Worm (Caenorhabditis elegans) whole organism, young adult: ENCODE data around the gene C06E2.1.

Source experiments
- B0019.2 ChIP-seq: fragments of 200-800 bp; sonication (Bioruptor generic); conservative IDR thresholded peaks from 2 replicates; pipeline ENCODE4 v1.3.6; 2022; ENCODE audit warnings: missing genetic modification reagents, missing genetic modification characterization, missing compliant biosample characterization
- B0035.1 ChIP-seq: sonication (generic microtip); optimal IDR thresholded peaks from 2 replicates; lab custom pipeline; 2016; ENCODE audit warnings: missing genetic modification characterization, mild to moderate bottlenecking, missing compliant biosample characterization, missing genotype, missing genetic modification reagents
- B0261.1 ChIP-seq: sonication (generic microtip); optimal IDR thresholded peaks from 2 replicates; lab custom pipeline; 2016; ENCODE audit warnings: mild to moderate bottlenecking, missing genetic modification characterization, moderate library complexity, missing compliant biosample characterization
- D2030.7 ChIP-seq: fragments of 200-800 bp; sonication (Bioruptor generic); IDR thresholded peaks from 2 replicates; pipeline ENCODE4 v1.3.6; 2022; ENCODE audit warnings: missing genetic modification reagents, missing genetic modification characterization, missing compliant biosample characterization
- F37B4.10 ChIP-seq: fragments of 200-800 bp; sonication (Bioruptor generic); IDR thresholded peaks from 2 replicates; pipeline ENCODE4 v1.3.6; 2022; ENCODE audit warnings: missing genetic modification characterization, missing compliant biosample characterization
- F39B2.1 ChIP-seq: fragments of 200-800 bp; sonication (Bioruptor generic); IDR thresholded peaks from 2 replicates; pipeline ENCODE4 v1.3.6; 2022; ENCODE audit warnings: missing genetic modification reagents, missing genetic modification characterization, missing compliant biosample characterization
- F49E8.2 ChIP-seq: sonication (generic microtip); optimal IDR thresholded peaks from 3 replicates; lab custom pipeline; 2017; ENCODE audit warnings: missing genetic modification characterization, mild to moderate bottlenecking, missing compliant biosample characterization, antibody characterized with exemption, moderate library complexity; ENCODE audit not compliant: insufficient read depth
- K12H6.12 ChIP-seq: fragments of 200-800 bp; sonication (Bioruptor generic); optimal IDR thresholded peaks from 2 replicates; lab custom pipeline; 2018; ENCODE audit warnings: mild to moderate bottlenecking, missing genetic modification characterization, missing compliant biosample characterization
- T26A5.8 ChIP-seq: sonication (generic microtip); optimal IDR thresholded peaks from 2 replicates; lab custom pipeline; 2016; ENCODE audit warnings: missing genetic modification characterization, missing compliant biosample characterization
- Y56A3A.18 ChIP-seq: fragments of 200-800 bp; sonication (Bioruptor generic); IDR thresholded peaks from 2 replicates; pipeline ENCODE4 v1.3.6; 2022; ENCODE audit warnings: missing genetic modification reagents, missing genetic modification characterization, missing compliant biosample characterization
- akir-1 ChIP-seq: fragments of 200-800 bp; sonication (Bioruptor generic); optimal IDR thresholded peaks from 2 replicates; lab custom pipeline; 2018; ENCODE audit warnings: mild to moderate bottlenecking, missing genetic modification characterization, moderate library complexity, missing compliant biosample characterization
- attf-3 ChIP-seq: fragments of 200-800 bp; sonication (Bioruptor generic); conservative IDR thresholded peaks from 2 replicates; pipeline ENCODE4 v1.3.6; 2022; ENCODE audit warnings: missing genetic modification reagents, missing genetic modification characterization, missing compliant biosample characterization
- attf-5 ChIP-seq: fragments of 200-800 bp; sonication (Bioruptor generic); optimal IDR thresholded peaks from 2 replicates; lab custom pipeline; 2018; ENCODE audit warnings: mild to moderate bottlenecking, missing genetic modification characterization, missing compliant biosample characterization
- bed-1 ChIP-seq: fragments of 200-800 bp; sonication (Bioruptor generic); IDR thresholded peaks from 2 replicates; pipeline ENCODE4 v1.3.6; 2022; ENCODE audit warnings: missing genetic modification reagents, missing genetic modification characterization, missing compliant biosample characterization
- cebp-2 ChIP-seq: fragments of 200-800 bp; sonication (Bioruptor generic); IDR thresholded peaks from 2 replicates; pipeline ENCODE4 v1.3.6; 2022; ENCODE audit warnings: missing genetic modification characterization, missing compliant biosample characterization
- ceh-100 ChIP-seq: fragments of 200-800 bp; sonication (Bioruptor generic); IDR thresholded peaks from 2 replicates; pipeline ENCODE4 v1.3.6; 2022; ENCODE audit warnings: missing genetic modification reagents, missing genetic modification characterization, missing compliant biosample characterization
- ceh-79 ChIP-seq: sonication (generic microtip); optimal IDR thresholded peaks from 2 replicates; lab custom pipeline; 2017; ENCODE audit warnings: mild to moderate bottlenecking, missing genetic modification characterization, missing compliant biosample characterization
- chd-7 ChIP-seq: sonication (generic microtip); optimal IDR thresholded peaks from 2 replicates; lab custom pipeline; 2016; ENCODE audit warnings: mild to moderate bottlenecking, missing genetic modification characterization, moderate library complexity, missing compliant biosample characterization
- efl-1 ChIP-seq: fragments of 150-350 bp; optimal IDR thresholded peaks from 2 replicates; lab custom pipeline; 2014; ENCODE audit warnings: missing biosample characterization, missing genetic modification reagents, missing genetic modification characterization
- egl-44 ChIP-seq: fragments of 200-800 bp; sonication (Bioruptor generic); IDR thresholded peaks from 2 replicates; pipeline ENCODE4 v1.3.6; 2022; ENCODE audit warnings: missing genetic modification reagents, missing genetic modification characterization, missing compliant biosample characterization
- ekl-4 ChIP-seq: fragments of 200-800 bp; sonication (Bioruptor generic); IDR thresholded peaks from 2 replicates; pipeline ENCODE4 v1.3.6; 2022; ENCODE audit warnings: missing genetic modification reagents, missing genetic modification characterization, missing compliant biosample characterization
- hrde-1 ChIP-seq: sonication (generic microtip); optimal IDR thresholded peaks from 2 replicates; lab custom pipeline; 2016; ENCODE audit warnings: missing genetic modification characterization, mild to moderate bottlenecking, missing compliant biosample characterization, moderate library complexity, missing genotype, missing genetic modification reagents, borderline replicate concordance
- hsf-1 ChIP-seq: fragments of 200-800 bp; sonication (Bioruptor generic); IDR thresholded peaks from 2 replicates; pipeline ENCODE4 v1.3.6; 2022; ENCODE audit warnings: missing genetic modification reagents, missing genetic modification characterization, missing compliant biosample characterization
- lag-1 ChIP-seq: fragments of 200-800 bp; sonication (Bioruptor generic); IDR thresholded peaks from 2 replicates; pipeline ENCODE4 v1.3.6; 2022; ENCODE audit warnings: missing genetic modification reagents, missing genetic modification characterization, missing compliant biosample characterization
- lin-26 ChIP-seq: fragments of 200-800 bp; sonication (Bioruptor generic); IDR thresholded peaks from 2 replicates; pipeline ENCODE4 v1.3.6; 2022; ENCODE audit warnings: missing genetic modification reagents, missing genetic modification characterization, missing compliant biosample characterization
- lin-35 ChIP-seq, 3 experiments: fragments of 150-350 bp in 2 of 3; sonication (generic microtip) in 1 of 3; optimal IDR thresholded peaks; 2 replicates each; lab custom pipeline; 2014 to 2018; ENCODE audit warnings: missing biosample characterization in 3 of 3, missing genetic modification characterization in 3 of 3, missing genetic modification reagents in 3 of 3
- lin-54 ChIP-seq: fragments of 200-800 bp; sonication (Bioruptor generic); optimal IDR thresholded peaks from 2 replicates; lab custom pipeline; 2018; ENCODE audit warnings: mild to moderate bottlenecking, missing genetic modification characterization, missing compliant biosample characterization
- madf-3 ChIP-seq: fragments of 200-800 bp; sonication (Bioruptor generic); IDR thresholded peaks from 2 replicates; pipeline ENCODE4 v1.3.6; 2022; ENCODE audit warnings: missing genetic modification reagents, missing genetic modification characterization, missing compliant biosample characterization
- mcd-1 ChIP-seq: fragments of 200-800 bp; sonication (Bioruptor generic); IDR thresholded peaks from 2 replicates; pipeline ENCODE4 v1.3.6; 2022; ENCODE audit warnings: missing genetic modification reagents, missing genetic modification characterization, missing compliant biosample characterization
- mxl-1 ChIP-seq: sonication (generic microtip); optimal IDR thresholded peaks from 2 replicates; lab custom pipeline; 2016; ENCODE audit warnings: missing genetic modification characterization, missing compliant biosample characterization
- nfya-2 ChIP-seq: fragments of 200-800 bp; sonication (Bioruptor generic); IDR thresholded peaks from 2 replicates; pipeline ENCODE4 v1.3.6; 2022; ENCODE audit warnings: missing genetic modification reagents, missing genetic modification characterization, missing compliant biosample characterization
- nhr-179 ChIP-seq: sonication (generic microtip); optimal IDR thresholded peaks from 2 replicates; lab custom pipeline; 2016; ENCODE audit warnings: mild to moderate bottlenecking, missing genetic modification characterization, missing compliant biosample characterization
- nhr-27 ChIP-seq: fragments of 200-800 bp; sonication (Bioruptor generic); optimal IDR thresholded peaks from 2 replicates; lab custom pipeline; 2018; ENCODE audit warnings: mild to moderate bottlenecking, missing genetic modification characterization, moderate library complexity, missing compliant biosample characterization
- pbrm-1 ChIP-seq: fragments of 200-800 bp; sonication (Bioruptor generic); IDR thresholded peaks from 2 replicates; pipeline ENCODE4 v1.3.6; 2022; ENCODE audit warnings: missing genetic modification reagents, missing genetic modification characterization, missing compliant biosample characterization
- pha-4 ChIP-seq: fragments of 150-350 bp; sonication (generic microtip); optimal IDR thresholded peaks from 2 replicates; lab custom pipeline; 2014; ENCODE audit warnings: missing biosample characterization, missing genetic modification reagents, missing genetic modification characterization
- rec-8 ChIP-seq, 2 experiments: sonication (generic microtip); optimal IDR thresholded peaks; 2 replicates each; lab custom pipeline; 2016; ENCODE audit warnings: mild to moderate bottlenecking in 2 of 2, missing genetic modification characterization in 2 of 2, missing genetic modification reagents in 2 of 2, missing genotype in 2 of 2, missing biosample characterization in 1 of 2, missing compliant biosample characterization in 1 of 2, moderate library complexity in 1 of 2
- repo-1 ChIP-seq: sonication (generic microtip); optimal IDR thresholded peaks from 2 replicates; lab custom pipeline; 2017; ENCODE audit warnings: mild to moderate bottlenecking, missing genetic modification characterization, missing compliant biosample characterization
- snpc-4 ChIP-seq, 5 experiments: fragments of 150-350 bp in 1 of 5; sonication (generic microtip) in 4 of 5; optimal IDR thresholded peaks; 2 replicates each; lab custom pipeline; 2014 to 2018; ENCODE audit warnings: missing genetic modification characterization in 5 of 5, missing biosample characterization in 3 of 5, antibody characterized with exemption in 2 of 5, mild to moderate bottlenecking in 2 of 5, missing compliant biosample characterization in 2 of 5, missing genotype in 2 of 5, moderate library complexity in 2 of 5, missing genetic modification reagents in 1 of 5
- tbp1 ChIP-seq: fragments of 200-800 bp; sonication (Bioruptor generic); optimal IDR thresholded peaks from 2 replicates; lab custom pipeline; 2018; ENCODE audit warnings: mild to moderate bottlenecking, missing genetic modification characterization, missing compliant biosample characterization
- tlf-1 ChIP-seq: fragments of 200-800 bp; sonication (Bioruptor generic); optimal IDR thresholded peaks from 2 replicates; lab custom pipeline; 2018; ENCODE audit warnings: mild to moderate bottlenecking, missing genetic modification characterization, missing compliant biosample characterization
- ztf-18 ChIP-seq: sonication (generic microtip); optimal IDR thresholded peaks from 2 replicates; lab custom pipeline; 2016; ENCODE audit warnings: missing genotype, mild to moderate bottlenecking, missing genetic modification characterization, missing compliant biosample characterization
- ztf-28 ChIP-seq: fragments of 200-800 bp; sonication (Bioruptor generic); IDR thresholded peaks from 2 replicates; pipeline ENCODE4 v1.3.6; 2022; ENCODE audit warnings: missing genetic modification reagents, missing genetic modification characterization, missing compliant biosample characterization

The C06E2.1 gene

DNA sequence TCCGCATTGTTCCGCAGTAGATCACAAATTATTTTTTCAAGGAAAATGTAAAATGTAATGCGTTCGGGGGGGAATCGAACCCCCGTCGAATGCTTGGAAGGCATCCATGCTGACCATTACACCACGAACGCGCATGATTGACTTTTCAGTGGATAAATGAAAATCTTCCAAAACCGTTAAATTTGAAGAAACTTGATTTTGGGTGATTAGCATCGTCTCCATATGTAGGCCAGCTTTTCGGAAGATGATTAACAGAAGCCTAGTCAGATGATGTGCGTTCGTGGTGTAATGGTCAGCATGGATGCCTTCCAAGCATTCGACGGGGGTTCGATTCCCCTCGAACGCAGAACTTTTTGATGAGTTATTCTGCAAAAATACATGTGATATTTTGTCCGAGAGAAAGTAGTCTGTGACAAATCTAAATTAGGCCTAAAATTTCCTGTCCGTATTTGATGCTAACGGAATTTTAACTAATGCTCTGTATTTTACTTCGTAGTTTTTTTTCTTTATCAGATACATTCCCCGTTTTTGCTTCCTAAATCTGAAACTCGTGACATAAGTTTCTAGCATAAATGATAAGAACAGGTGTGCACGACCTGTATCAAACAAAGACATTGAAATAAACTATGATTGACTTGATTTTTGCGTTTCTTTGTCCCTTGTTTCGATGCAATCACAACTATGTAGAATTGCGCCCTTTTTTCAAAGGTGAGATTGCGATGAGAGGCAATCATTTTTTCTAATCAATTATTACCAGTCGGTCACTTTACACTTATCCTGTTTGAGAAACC is 28.0 kb downstream of the C06E2.1 start, which contains the start of gene C28G1.10 (continued):
- no peak for TF ChIP-seq tlf-1 (GFP tag; lab: Kevin White, UChicago)
- TF ChIP-seq D2030.7 (GFP tag; lab: Robert Waterston, UW): peak; percentile 75
- peak; percentile 40 for TF ChIP-seq Y56A3A.18 (GFP tag; lab: Robert Waterston, UW)
- peak; percentile 17 to 24 for TF ChIP-seq rec-8 (tag; optimal IDR thresholded peaks at IDR 0.05; lab: Kevin White, UChicago)
- TF ChIP-seq T26A5.8: no peak
- peak; percentile 53 for TF ChIP-seq snpc-4 (GFP tag; optimal IDR thresholded peaks at IDR 0.05; lab: Kevin White, UChicago)
- peak in 1 of 4 experiments; percentile 61 for TF ChIP-seq snpc-4 (tag; optimal IDR thresholded peaks at IDR 0.05; lab: Kevin White, UChicago)
- 0 out of 2 replicates have a peak, but pooled peaks have one; percentile 15 for TF ChIP-seq lag-1
- TF ChIP-seq mcd-1 (GFP tag; lab: Robert Waterston, UW): no peak
- TF ChIP-seq nhr-179 (tag; lab: Kevin White, UChicago): no peak
- no peak for TF ChIP-seq ztf-28 (GFP tag; lab: Robert Waterston, UW)
- no peak for TF ChIP-seq cebp-2 (GFP tag; lab: Robert Waterston, UW)
- peak; percentile 29 for TF ChIP-seq hrde-1 (tag; lab: Kevin White, UChicago)
- no peak for TF ChIP-seq chd-7 (tag; lab: Kevin White, UChicago)
- TF ChIP-seq F39B2.1 (GFP tag; lab: Robert Waterston, UW): no peak
- no peak; the same call in none of the 2 replicates for TF ChIP-seq hsf-1 (GFP tag; lab: Robert Waterston, UW)
- TF ChIP-seq B0035.1 (tag; lab: Kevin White, UChicago): no peak
- peak; percentile 81; the same call in 1 of the 2 replicates for TF ChIP-seq bed-1 (GFP tag; lab: Robert Waterston, UW)
- no peak for TF ChIP-seq madf-3 (GFP tag; lab: Robert Waterston, UW)
- peak; percentile 85 for TF ChIP-seq tbp1 (GFP tag; lab: Kevin White, UChicago)
- TF ChIP-seq lin-26: peak; percentile 89
- no peak for TF ChIP-seq repo-1 (tag; lab: Kevin White, UChicago)
- TF ChIP-seq pha-4 (tag; lab: Kevin White, UChicago): no peak
- peak; percentile 76 for TF ChIP-seq B0261.1 (tag; lab: Kevin White, UChicago)

DNA sequence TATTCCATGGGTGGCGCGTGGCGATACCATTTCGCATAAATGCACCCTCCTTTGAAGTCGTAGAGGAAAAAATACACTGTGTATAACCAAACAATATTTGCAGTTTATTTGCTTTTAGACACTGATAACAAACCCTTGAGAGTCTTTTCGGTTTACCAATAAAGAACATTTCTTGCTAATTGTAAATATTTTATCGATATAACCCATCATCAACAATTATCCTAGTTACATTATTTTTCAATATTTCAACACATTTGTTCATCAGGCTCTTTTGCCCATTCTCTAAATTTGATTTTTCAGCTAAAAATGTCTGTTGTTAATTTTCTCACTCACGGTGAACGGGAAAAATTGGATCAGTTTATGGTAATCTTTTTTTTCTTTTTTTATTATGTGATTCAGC is 30.7 kb downstream of the C06E2.1 start, which contains the start of gene ubc-23:
ubc-23 (plus strand) TSS at position 301 of the 400 bp plus-strand sequence.
- no peak for TF ChIP-seq B0261.1 (tag; lab: Kevin White, UChicago)
- no peak for TF ChIP-seq egl-44
- no peak for TF ChIP-seq repo-1 (tag; lab: Kevin White, UChicago)

DNA sequence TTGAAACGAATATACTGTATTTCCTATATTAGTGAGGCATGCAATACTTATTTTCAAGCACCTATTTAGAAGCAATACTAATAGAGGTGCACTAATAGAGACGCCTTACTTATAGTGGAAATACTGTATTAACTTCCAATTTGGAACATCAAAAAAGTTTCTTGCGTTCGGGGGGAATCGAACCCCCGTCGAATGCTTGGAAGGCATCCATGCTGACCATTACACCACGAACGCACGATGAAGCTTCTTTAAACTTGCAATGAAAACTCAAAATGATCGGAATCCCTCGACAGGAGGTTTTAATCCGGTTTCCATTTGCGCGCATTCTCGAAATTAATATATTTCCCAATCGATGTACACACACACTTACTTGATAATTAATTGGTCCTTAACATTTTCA is 36.5 kb downstream of the C06E2.1 start:
- TF ChIP-seq lin-35 (GFP tag; optimal IDR thresholded peaks at IDR 0.05; lab: Kevin White, UChicago) (no peak), B0019.2 (GFP tag; lab: Robert Waterston, UW) (no peak), nhr-179 (tag; lab: Kevin White, UChicago) (no peak), mxl-1 (tag; lab: Kevin White, UChicago) (peak; percentile 26), pbrm-1 (GFP tag; lab: Robert Waterston, UW) (peak; percentile 59; the same call in 1 of the 2 replicates), F37B4.10 (no peak), ceh-100 (GFP tag; lab: Robert Waterston, UW) (no peak), nhr-27 (tag; lab: Kevin White, UChicago) (no peak), ekl-4 (no peak), lag-1 (no peak), attf-5 (GFP tag; lab: Kevin White, UChicago) (no peak), F49E8.2 (no peak), ztf-18 (tag; lab: Kevin White, UChicago) (peak; percentile 55), efl-1 (GFP tag; lab: Kevin White, UChicago) (no peak), K12H6.12 (no peak), attf-3 (GFP tag; lab: Robert Waterston, UW) (no peak), akir-1 (GFP tag; lab: Kevin White, UChicago) (no peak), ceh-79 (tag; lab: Kevin White, UChicago) (no peak), nfya-2 (no peak), snpc-4 (GFP tag; optimal IDR thresholded peaks at IDR 0.05; lab: Kevin White, UChicago) (peak; percentile 21), snpc-4 (tag; optimal IDR thresholded peaks at IDR 0.05; lab: Kevin White, UChicago) (peak in 2 of 4 experiments; percentile 42 to 64), lin-54 (GFP tag; lab: Kevin White, UChicago) (no peak), repo-1 (tag; lab: Kevin White, UChicago) (no peak)
